Worm (Caenorhabditis elegans) whole organism, early embryonic: ENCODE data around the gene K01G12.22.

Source experiments
- hmg-4 ChIP-seq: fragments of 200-800 bp; sonication (Bioruptor generic); optimal IDR thresholded peaks from 2 replicates; lab custom pipeline; 2018; ENCODE audit warnings: mild to moderate bottlenecking, missing genetic modification characterization, missing compliant biosample characterization
- sea-1 ChIP-seq: fragments of 200-800 bp; sonication (Bioruptor generic); conservative IDR thresholded peaks from 2 replicates; pipeline ENCODE4 v1.3.6; 2022; ENCODE audit warnings: missing genetic modification characterization, missing compliant biosample characterization

Gene K01G12.22

ce11 chrIV:14241382-14242122, 49.5 kb downstream of the K01G12.22 start, which contains the start of gene Y64G10A.10:
Y64G10A.10 (minus strand) TSS chrIV:14241432.
- TF ChIP-seq hmg-4 (GFP tag; lab: Kevin White, UChicago) = no peak
- no peak for TF ChIP-seq sea-1 (GFP tag; lab: Robert Waterston, UW)
